Fruit fly (Drosophila melanogaster) ovary, adult (tissue): ENCODE results near the gene Cyt-c1.

Source experiments
- CG17801 ChIP-seq: fragments of 200-800 bp; optimal IDR thresholded peaks from 2 replicates; lab custom pipeline; 2019; ENCODE audit warnings: missing biosample characterization, mild to moderate bottlenecking, missing genetic modification characterization, moderate library complexity; ENCODE audit not compliant: partially characterized antibody

The Cyt-c1 gene

DNA sequence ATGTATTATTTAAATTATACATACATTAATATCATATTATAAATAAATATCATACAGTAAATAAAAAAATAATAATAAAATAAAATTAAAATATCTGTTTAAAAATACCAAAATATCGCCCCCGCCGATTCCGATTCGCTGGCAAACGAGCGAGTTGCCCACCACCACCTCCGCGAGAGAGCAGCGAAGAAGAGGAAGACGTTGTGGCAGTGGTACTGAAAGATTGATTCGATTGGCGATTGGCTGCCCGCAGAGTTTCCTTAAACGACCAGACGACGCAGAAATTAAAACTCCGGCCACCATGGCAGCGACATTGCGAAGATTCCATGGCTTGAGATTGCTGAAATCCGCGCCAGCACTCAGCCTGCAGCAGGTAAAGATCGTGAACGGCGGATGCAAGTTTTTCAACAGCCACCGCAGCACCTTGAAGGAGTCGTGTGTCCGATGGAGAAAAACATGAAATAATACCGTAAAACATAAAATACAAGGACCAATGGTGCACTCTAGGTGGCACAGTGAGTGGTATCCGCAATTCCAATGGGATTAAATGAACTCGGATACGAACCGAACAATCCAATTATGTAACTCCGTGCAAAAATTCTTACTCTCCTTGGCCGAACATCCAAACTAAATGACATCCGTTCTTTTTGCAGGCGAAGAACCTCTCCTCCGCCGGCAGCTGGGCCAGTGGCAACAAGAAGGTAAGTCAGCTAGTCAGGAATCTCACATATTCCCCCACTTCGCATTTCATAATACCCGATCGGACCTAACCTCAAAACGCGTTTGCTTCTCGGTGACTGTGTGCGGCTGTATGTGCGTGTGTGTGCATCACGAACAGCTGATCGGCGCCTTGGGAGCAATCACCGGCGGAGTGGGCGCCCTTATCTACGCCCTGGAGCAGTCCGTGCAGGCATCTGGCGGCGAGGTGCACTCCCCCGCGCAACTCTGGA lies at the start of gene Cyt-c1:
Cyt-c1 (plus strand) TSS at position 173 of the 950 bp plus-strand sequence.
- TF ChIP-seq CG17801 (GFP tag; lab: Kevin White, UChicago): peak; percentile 4

DNA sequence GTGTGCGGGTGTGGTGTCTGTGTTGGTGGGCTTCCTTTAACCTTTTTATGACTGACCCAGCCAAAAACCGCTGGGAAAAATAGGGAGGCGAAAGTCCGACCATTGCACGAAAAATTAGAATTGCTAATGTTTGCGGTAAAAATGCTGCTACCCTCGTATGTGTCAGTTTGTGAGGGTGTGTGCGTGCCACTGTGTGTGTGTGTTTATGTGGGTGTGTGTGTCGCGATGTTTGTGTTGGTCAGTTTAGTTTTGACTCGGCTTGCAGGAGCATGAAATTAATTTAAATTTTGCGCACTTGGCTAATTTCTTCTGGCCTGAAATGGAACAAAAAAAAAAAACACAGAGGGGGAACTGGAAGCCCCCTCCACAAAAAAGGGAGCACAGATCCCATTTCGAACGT lies 32.2 kb upstream of the Cyt-c1 start:
- no peak for TF ChIP-seq CG17801 (GFP tag; lab: Kevin White, UChicago)

DNA sequence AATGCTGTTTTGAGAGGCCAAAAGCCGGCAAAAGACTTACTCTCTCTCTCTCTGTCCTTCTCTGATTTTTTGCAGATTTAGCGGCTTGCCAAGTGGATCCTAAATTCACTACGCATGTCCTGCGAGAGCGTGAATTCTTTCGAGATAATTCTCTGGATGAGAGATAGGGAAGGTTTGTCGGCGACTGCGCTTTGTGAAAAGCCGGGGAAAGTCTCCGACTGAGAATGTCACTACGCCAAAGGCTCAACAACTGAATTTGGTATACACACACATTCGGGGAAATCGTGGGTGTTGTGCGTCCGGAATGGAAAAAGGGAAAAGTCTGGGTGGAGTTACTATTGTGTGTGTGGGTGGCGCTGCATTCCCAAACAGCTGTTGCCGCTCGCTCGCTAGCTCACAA lies 30.6 kb upstream of the Cyt-c1 start:
- no peak for TF ChIP-seq CG17801 (GFP tag; lab: Kevin White, UChicago)

DNA sequence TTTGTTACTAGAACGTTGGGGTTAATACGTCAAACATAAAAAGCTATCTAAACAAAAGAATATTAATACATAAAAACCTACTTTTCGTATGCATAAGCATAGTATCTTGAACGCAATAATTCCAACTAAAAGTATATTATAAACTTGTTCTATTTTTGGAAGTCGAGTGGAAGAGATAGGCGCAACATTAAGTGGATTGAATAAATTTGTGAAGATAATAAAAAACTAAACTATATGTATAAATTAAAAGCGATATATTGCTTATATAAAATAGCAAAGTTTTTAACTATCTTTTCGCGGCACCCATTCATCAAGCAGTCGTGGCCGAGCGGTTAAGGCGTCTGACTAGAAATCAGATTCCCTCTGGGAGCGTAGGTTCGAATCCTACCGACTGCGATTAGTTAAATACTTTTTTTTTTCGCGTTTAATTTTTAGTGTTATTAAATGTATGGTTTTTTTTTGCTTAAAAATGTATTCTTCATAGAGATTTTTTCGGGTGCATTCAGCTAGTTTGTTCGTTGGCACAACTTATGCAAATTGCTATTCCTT lies 18.2 kb upstream of the Cyt-c1 start:
- TF ChIP-seq CG17801 (GFP tag; lab: Kevin White, UChicago): no peak

DNA sequence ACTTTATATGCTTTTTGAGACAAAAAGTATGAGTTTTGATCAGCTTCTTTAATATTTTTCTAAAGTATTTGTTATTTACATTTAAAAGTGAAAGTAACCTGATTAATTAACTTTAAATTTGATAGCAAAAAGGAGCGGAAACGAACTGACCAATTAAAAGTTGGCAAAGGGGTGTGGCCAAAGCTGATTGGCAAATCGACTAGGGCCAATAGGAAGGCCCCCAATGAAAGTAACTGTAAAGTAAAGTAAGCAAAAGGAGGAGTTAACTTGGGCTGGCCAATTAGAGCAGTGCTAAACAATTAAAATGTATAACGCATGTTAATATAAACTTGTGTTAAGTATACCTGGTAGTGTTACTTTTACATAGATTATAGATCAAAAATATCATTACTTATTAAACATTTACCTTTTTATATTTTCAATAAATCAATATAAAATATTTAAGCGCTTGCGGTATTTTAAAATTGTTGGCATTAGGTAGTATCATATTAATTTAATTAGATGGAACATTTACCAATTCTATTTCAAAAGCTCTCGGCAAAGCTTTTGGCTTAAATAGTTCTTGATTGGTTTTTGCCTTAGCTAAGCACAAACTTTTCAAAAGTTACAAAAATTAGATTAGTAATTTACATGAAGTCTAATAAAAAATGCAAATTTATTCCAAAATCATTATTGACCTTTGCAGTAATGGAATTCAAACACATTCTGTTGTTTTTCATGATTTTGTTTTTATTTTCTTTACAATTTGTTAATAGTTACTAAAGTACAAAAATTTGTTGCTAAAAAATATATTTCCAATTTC lies 16.9 kb upstream of the Cyt-c1 start:
- TF ChIP-seq CG17801 (GFP tag; lab: Kevin White, UChicago): no peak

DNA sequence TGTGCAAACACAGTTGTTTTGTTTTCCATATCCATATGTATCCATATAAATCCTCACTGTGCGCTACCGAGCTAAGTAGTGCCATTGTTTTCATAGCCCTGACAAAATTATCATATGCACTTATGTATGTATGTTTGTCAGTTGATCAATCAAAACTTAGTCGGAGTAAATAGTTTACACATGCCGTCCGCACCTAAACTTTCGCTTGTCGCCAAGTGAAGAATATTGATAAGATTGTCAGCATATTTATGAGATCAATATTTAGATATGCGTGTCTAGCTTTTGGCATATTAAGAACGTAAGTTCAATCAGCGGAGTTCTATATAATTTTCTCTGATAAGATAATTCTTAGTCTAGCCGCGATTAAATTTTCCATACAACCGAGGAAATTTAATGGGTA lies 11.0 kb upstream of the Cyt-c1 start:
- no peak for TF ChIP-seq CG17801 (GFP tag; lab: Kevin White, UChicago)

DNA sequence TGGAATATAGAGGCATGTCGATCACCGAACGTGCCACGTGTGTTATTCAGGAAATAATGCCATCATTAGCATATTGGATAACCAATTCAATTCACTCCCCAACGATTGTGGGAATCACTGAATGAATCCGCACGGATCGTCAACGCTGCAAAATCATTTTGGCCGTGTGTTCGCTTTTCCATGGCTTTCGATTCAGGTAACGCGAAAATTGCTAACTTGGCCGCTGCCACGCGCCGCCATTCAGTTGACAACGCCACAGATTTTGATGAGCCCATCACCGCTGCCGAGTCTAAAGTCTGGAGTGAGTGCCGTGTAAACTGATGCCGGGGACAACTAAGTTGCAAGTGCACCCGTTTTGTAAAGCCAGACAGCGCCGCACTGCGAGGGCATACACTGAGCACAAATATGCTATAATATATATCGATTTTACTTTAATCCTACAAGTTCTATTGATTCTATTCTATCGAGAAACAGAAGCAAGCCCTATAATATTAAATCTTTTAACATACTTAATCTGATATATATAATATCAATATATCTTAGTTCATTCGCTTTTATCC lies 10.2 kb upstream of the Cyt-c1 start:
- no peak for TF ChIP-seq CG17801 (GFP tag; lab: Kevin White, UChicago)

DNA sequence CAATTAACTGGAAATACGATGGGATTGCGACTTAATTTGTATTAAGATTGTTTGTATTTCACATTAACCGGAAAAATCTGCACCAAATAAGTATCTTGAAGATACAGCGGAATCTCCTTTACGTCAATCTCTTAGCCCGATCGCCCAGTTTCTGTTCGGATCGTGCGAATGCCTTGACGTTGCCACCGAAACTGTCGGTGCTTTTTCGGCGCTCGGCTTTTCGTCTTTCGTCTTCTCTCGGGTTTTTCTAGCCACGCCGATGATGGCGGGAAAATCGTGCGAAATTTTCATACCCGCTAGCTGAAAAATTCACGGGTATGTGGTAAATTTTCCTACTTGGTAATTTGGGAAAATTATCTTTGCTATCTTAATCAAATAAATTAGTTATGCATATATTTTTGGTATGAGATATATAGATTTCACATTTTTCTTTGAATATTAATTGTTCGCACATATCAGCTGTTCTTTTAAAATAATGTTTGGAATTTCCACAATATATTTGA lies 8.6 kb upstream of the Cyt-c1 start:
- no peak for TF ChIP-seq CG17801 (GFP tag; lab: Kevin White, UChicago)

DNA sequence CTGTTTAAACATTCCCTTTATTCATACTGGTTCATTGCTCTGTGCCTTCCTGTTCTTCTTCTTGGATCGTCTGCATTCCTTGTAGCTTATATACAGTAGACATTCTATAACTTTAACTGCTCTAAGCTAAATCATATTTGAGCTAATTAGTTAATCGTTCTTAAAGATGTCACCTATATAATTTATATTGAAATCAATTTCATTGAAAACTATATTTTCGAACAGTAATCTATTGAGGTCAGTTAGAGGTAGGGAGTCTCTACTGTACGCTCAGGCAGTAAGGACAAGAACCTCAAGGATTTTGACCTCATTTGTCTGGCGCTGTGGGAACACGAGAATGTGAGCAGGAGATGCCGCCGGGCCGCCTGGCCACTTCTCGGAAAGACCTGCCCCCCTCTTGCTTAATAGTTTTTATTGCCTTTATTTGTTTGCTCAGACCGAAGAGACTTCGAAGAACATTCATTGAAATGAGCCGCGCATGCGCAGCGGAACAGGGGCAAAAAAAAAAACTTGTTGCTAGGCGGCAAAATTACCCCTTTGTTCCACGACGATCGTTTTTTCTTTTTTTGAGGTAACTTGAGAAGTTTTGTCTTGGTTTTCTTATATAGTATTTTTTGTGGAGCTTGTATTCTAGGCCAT lies 7.2 kb upstream of the Cyt-c1 start:
- no peak for TF ChIP-seq CG17801 (GFP tag; lab: Kevin White, UChicago)

DNA sequence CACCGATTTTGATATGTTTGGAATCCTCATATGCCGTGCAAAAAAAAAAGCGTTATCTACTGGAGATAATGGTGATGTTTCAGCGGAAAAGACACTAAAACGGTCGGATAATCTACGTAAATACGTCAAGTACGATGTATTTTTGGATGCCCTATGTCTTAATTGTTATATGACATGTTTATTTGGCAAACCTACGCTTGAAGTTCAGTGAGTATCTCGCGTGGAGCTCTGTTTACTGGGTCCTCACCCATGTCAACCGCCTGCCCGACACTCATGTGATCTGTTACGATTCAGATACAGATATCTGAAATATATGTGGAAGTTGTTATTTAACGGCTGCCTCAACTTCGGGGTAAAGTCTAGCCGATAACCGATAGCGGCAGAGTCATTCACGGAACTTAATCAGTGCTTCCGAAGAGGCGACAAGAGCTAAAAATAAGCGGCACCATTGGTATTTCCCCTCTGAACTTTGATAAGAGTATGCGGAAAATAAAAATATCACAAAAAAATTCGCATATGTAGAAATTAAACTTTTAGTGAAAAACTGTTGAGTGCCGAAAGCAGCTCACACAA lies 6.4 kb upstream of the Cyt-c1 start:
- no peak for TF ChIP-seq CG17801 (GFP tag; lab: Kevin White, UChicago)

DNA sequence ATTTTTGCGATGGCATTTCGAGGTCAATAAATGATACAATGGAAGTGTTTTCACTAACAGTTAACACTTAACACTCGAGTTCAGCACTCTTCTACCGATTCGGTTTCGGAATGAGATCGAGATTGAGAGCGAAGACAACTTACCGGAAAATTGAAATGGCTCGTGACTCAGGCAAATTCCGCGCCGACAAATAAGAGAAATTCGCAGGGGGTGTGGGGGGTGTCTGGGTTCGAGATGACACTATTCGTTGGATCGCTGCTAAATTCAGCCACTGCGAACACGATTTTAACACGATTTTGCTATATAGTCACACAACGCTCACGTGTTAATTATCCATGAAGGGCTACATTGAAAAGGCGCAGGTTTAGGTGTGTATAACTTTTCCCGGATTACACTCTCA lies 5.5 kb upstream of the Cyt-c1 start:
- no peak for TF ChIP-seq CG17801 (GFP tag; lab: Kevin White, UChicago)

DNA sequence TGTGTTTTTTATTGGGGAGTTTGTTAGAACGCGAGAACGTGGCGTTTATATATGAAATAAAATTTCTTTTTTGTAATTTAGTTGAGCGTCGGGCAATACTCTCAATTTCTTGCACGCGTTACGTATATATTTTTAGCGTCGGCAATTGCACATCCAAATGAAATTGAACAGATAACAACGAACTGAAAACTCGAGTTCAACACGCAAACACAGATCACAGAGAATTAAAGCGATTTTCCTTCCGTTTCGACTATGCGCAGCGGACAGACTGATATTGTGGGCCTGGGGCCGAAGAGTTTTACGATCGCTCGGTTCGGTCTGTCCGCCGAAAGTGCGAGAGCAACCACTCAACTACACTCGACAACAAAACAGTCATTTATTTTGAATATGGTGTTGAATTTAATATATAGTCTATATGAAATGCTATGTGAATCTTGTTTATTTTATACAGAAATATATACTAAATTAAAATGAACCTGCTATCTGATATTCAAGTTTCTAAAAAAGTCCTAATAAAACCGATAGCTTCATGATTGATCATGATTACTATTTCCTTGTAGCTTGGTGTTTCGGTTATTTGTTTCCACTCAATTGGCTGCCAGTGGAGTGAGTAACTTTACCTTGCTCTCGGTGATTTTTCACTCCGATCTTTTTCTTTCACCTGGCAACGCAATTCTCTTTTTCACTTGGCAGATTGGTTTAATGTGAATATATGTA lies 4.8 kb upstream of the Cyt-c1 start, which contains the start of gene CG46456:
CG46456 (minus strand) TSS at position 273 of the 717 bp plus-strand sequence.
- TF ChIP-seq CG17801 (GFP tag; lab: Kevin White, UChicago): peak; percentile 97

DNA sequence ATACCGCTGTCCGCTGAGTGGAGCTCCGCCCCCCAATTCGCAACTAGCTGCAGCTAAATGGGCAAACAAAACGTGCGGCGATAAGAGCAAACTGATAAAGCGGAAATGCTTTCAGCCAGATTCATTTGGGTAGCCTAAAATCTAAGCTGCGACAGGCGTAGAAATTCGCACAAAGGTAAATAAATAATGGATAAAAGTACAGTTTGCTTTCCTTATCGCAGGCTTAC lies 4.3 kb upstream of the Cyt-c1 start, which contains the start of gene lama:
lama (minus strand) TSS at position 101 of the 227 bp plus-strand sequence.
- no peak for TF ChIP-seq CG17801 (GFP tag; lab: Kevin White, UChicago)
